Worm (Caenorhabditis elegans): ENCODE results near the gene grl-5.

Gene grl-5

DNA sequence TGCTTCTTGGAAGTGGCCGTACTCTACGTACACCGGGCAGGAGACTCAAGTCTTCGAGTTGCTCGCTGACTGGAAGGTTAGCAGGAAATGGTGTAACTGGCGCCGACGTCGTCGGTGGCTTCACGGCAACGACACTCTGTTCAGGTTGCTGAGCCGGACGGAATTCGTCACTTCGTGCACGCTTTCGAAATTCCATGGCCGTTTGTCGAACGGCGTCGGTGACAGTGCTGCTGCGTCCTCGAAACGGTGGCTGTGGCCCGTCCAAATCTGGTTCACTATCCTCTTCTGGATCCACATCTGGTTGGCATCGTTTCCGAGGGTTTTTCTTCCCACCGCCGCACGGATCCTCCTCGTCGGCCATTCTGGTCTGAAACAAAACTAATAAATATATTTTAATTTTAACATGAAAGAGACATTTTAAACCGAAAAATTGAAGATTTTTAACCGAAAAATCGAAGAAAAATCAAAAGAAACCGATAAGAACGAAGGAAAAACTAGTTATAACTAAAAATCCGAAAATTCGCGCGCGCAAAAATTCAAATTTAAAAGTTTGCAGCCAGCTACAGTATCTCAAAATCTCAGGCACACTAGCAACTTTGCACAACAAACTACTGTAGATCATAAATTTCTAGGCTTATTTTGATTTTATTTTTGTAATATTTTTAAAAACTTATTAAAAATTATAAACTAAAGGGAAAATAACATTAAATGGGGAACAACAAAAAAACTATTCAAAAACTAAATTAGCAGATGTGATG is 38.5 kb downstream of the grl-5 start, which contains the start of gene F32D1.7:
Gene F32D1.7 (minus strand): TSS at position 367 of the 758 bp plus-strand sequence.
- TF ChIP-seq M03D4.4 (tag; optimal IDR thresholded peaks at IDR 0.05), result no peak
- TF ChIP-seq snpc-4 (tag; optimal IDR thresholded peaks at IDR 0.05), result no peak
- no peak for TF ChIP-seq ham-2 (GFP tag; optimal IDR thresholded peaks at IDR 0.05)
- no peak for TF ChIP-seq zip-8 (tag; optimal IDR thresholded peaks at IDR 0.05)
- TF ChIP-seq mab-5 (tag; optimal IDR thresholded peaks at IDR 0.05), result no peak
- TF ChIP-seq nhr-28 (tag; optimal IDR thresholded peaks at IDR 0.05), result no peak

- TF ChIP-seq ceh-39 (tag; optimal IDR thresholded peaks at IDR 0.05), result no peak
- TF ChIP-seq drap-1 (GFP tag; optimal IDR thresholded peaks at IDR 0.05), result no peak
- no peak for TF ChIP-seq zip-8 (tag; optimal IDR thresholded peaks at IDR 0.05)
- TF ChIP-seq M03D4.4 (tag; optimal IDR thresholded peaks at IDR 0.05), result no peak
- no peak for TF ChIP-seq lin-13 (tag; optimal IDR thresholded peaks at IDR 0.05)
- TF ChIP-seq cnd-1 (tag; optimal IDR thresholded peaks at IDR 0.05), result no peak
- no peak for TF ChIP-seq ham-2 (GFP tag; optimal IDR thresholded peaks at IDR 0.05)
- no peak for TF ChIP-seq unc-39 (tag; optimal IDR thresholded peaks at IDR 0.05)
- TF ChIP-seq pha-4 (tag; optimal IDR thresholded peaks at IDR 0.05), result no peak
- no peak for TF ChIP-seq flh-1 (GFP tag; optimal IDR thresholded peaks at IDR 0.05)
- no peak for TF ChIP-seq lin-32 (GFP tag; optimal IDR thresholded peaks at IDR 0.05)
- TF ChIP-seq sem-2 (GFP tag; optimal IDR thresholded peaks at IDR 0.05), result no peak
- no peak for TF ChIP-seq nhr-237 (tag; optimal IDR thresholded peaks at IDR 0.05)
- no peak for TF ChIP-seq sptf-1 (tag; optimal IDR thresholded peaks at IDR 0.05)
- no peak for TF ChIP-seq tbx-8 (GFP tag; optimal IDR thresholded peaks at IDR 0.05)
- TF ChIP-seq elt-1 (tag; optimal IDR thresholded peaks at IDR 0.05; ENCODE audit: borderline replicate concordance, insufficient read depth), result no peak
- no peak for TF ChIP-seq ceh-83 (GFP tag; optimal IDR thresholded peaks at IDR 0.05)
- no peak for TF ChIP-seq hlh-1 (tag; optimal IDR thresholded peaks at IDR 0.05)
- TF ChIP-seq nhr-2 (tag; optimal IDR thresholded peaks at IDR 0.05), result no peak
Measured at ce11 chrV:4374625-4375024, 39.8 kb downstream of the grl-5 start, which contains the start of gene neg-1. TSS of gene neg-1 (minus strand) at chrV:4374874.

DNA sequence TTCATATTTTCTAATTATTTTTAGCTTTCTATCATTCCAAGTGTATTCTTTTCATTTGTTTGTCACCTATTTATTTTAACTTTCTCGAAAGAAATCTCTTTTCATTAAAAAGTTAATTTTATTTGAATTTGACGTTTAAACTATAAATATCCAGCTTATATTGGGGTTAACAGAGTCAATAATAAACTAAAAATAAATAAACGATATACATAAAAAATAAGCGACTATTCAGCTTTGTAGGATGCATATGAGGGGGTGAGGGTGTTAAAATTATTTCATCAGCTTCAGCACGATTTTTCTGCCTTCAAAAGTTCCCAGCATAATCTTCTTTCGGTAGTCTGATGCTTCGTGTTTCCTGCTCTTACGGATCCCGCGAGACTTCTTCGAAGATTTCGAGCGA is 40.8 kb downstream of the grl-5 start:
- TF ChIP-seq lin-13 (tag; optimal IDR thresholded peaks at IDR 0.05) (no peak), nhr-237 (tag; optimal IDR thresholded peaks at IDR 0.05) (no peak), elt-3 (tag; optimal IDR thresholded peaks at IDR 0.05) (no peak)

- no peak for TF ChIP-seq cnd-1 (tag; optimal IDR thresholded peaks at IDR 0.05)
- TF ChIP-seq unc-120 (tag; optimal IDR thresholded peaks at IDR 0.05; ENCODE audit: poor library complexity, severe bottlenecking), result no peak
- no peak for TF ChIP-seq ham-2 (GFP tag; optimal IDR thresholded peaks at IDR 0.05)
- TF ChIP-seq ztf-11 (tag; optimal IDR thresholded peaks at IDR 0.05), result no peak
- no peak for TF ChIP-seq nhr-12 (tag; optimal IDR thresholded peaks at IDR 0.05)
- TF ChIP-seq ceh-83 (GFP tag; optimal IDR thresholded peaks at IDR 0.05), result no peak
Measured at ce11 chrV:4372986-4373385, 41.5 kb downstream of the grl-5 start.

ce11 chrV:4371309-4371933 is 43.0 kb downstream of the grl-5 start, which contains the start of the genes gmpr-1 and fipp-1:
TSS of gene gmpr-1 (minus strand) at chrV:4371383.
TSS of gene fipp-1 (plus strand) at chrV:4371807.
- TF ChIP-seq ces-1 (GFP tag; optimal IDR thresholded peaks at IDR 0.05) (peak; percentile 46), mab-5 (tag; optimal IDR thresholded peaks at IDR 0.05) (no peak), ceh-83 (GFP tag; optimal IDR thresholded peaks at IDR 0.05) (no peak), pha-4 (tag; optimal IDR thresholded peaks at IDR 0.05) (peak; percentile 42), nhr-28 (tag; optimal IDR thresholded peaks at IDR 0.05) (no peak), mep-1 (tag; optimal IDR thresholded peaks at IDR 0.05) (peak; percentile 54), flh-1 (GFP tag; optimal IDR thresholded peaks at IDR 0.05) (no peak), unc-39 (tag; optimal IDR thresholded peaks at IDR 0.05) (no peak), elt-3 (tag; optimal IDR thresholded peaks at IDR 0.05) (no peak), nhr-76 (tag; optimal IDR thresholded peaks at IDR 0.05) (no peak), lsy-2 (tag; optimal IDR thresholded peaks at IDR 0.05) (peak; percentile 15), hlh-1 (tag; optimal IDR thresholded peaks at IDR 0.05) (no peak), nhr-237 (tag; optimal IDR thresholded peaks at IDR 0.05) (no peak), snpc-4 (tag; optimal IDR thresholded peaks at IDR 0.05) (no peak), cnd-1 (tag; optimal IDR thresholded peaks at IDR 0.05) (no peak), drap-1 (GFP tag; optimal IDR thresholded peaks at IDR 0.05) (no peak), zip-8 (tag; optimal IDR thresholded peaks at IDR 0.05) (peak; percentile 0), bed-3 (GFP tag; optimal IDR thresholded peaks at IDR 0.05) (no peak)
